Worm (Caenorhabditis elegans) whole organism, mixed stage, embryonic: Measurements from ENCODE around the gene nstp-8.

ENCODE experiments used
- M03D4.4 ChIP-seq: sonication (generic microtip); optimal IDR thresholded peaks from 2 replicates; lab custom pipeline; 2017; ENCODE audit warnings: mild to moderate bottlenecking, missing genetic modification characterization, missing compliant biosample characterization
- bed-3 ChIP-seq: fragments of 200-800 bp; sonication (Bioruptor generic); optimal IDR thresholded peaks from 3 replicates; lab custom pipeline; 2018; ENCODE audit warnings: mild to moderate bottlenecking, missing genetic modification characterization, moderate library complexity, missing compliant biosample characterization
- blmp-1 ChIP-seq: fragments of 150-350 bp; optimal IDR thresholded peaks from 2 replicates; lab custom pipeline; 2014; ENCODE audit warnings: missing biosample characterization, missing genetic modification characterization
- ceh-39 ChIP-seq: fragments of 150-350 bp; optimal IDR thresholded peaks from 2 replicates; lab custom pipeline; 2014; ENCODE audit warnings: missing biosample characterization, missing genetic modification characterization
- ceh-43 ChIP-seq: fragments of 200-800 bp; sonication (Bioruptor generic); optimal IDR thresholded peaks from 2 replicates; lab custom pipeline; 2018; ENCODE audit warnings: mild to moderate bottlenecking, missing genetic modification characterization, moderate library complexity, missing compliant biosample characterization
- cnd-1 ChIP-seq: fragments of 200-800 bp; sonication (Bioruptor generic); optimal IDR thresholded peaks from 2 replicates; lab custom pipeline; 2018; ENCODE audit warnings: mild to moderate bottlenecking, missing genetic modification characterization, missing compliant biosample characterization
- drap-1 ChIP-seq: fragments of 200-800 bp; sonication (Bioruptor generic); optimal IDR thresholded peaks from 3 replicates; lab custom pipeline; 2018; ENCODE audit warnings: mild to moderate bottlenecking, missing genetic modification characterization, missing compliant biosample characterization
- elt-1 ChIP-seq: sonication (generic microtip); optimal IDR thresholded peaks from 2 replicates; lab custom pipeline; 2017; ENCODE audit warnings: missing genetic modification characterization, mild to moderate bottlenecking, missing compliant biosample characterization, antibody characterized with exemption, moderate library complexity, borderline replicate concordance; ENCODE audit not compliant: insufficient read depth
- elt-3 ChIP-seq: fragments of 150-350 bp; optimal IDR thresholded peaks from 2 replicates; lab custom pipeline; 2014; ENCODE audit warnings: missing biosample characterization, missing genetic modification characterization
- flh-1 ChIP-seq: fragments of 200-800 bp; sonication (Bioruptor generic); optimal IDR thresholded peaks from 2 replicates; lab custom pipeline; 2018; ENCODE audit warnings: mild to moderate bottlenecking, missing genetic modification characterization, moderate library complexity, missing compliant biosample characterization
- ham-2 ChIP-seq: fragments of 200-800 bp; sonication (Bioruptor generic); optimal IDR thresholded peaks from 2 replicates; lab custom pipeline; 2018; ENCODE audit warnings: mild to moderate bottlenecking, missing genetic modification characterization, missing compliant biosample characterization
- hlh-1 ChIP-seq: fragments of 150-350 bp; optimal IDR thresholded peaks from 2 replicates; lab custom pipeline; 2014; ENCODE audit warnings: missing biosample characterization, missing genetic modification reagents, missing genetic modification characterization
- lin-13 ChIP-seq: fragments of 150-350 bp; optimal IDR thresholded peaks from 2 replicates; lab custom pipeline; 2014; ENCODE audit warnings: missing biosample characterization, missing genetic modification characterization
- lin-32 ChIP-seq: fragments of 200-800 bp; sonication (Bioruptor generic); optimal IDR thresholded peaks from 2 replicates; lab custom pipeline; 2018; ENCODE audit warnings: mild to moderate bottlenecking, missing genetic modification characterization, missing compliant biosample characterization
- lsy-2 ChIP-seq: fragments of 150-350 bp; optimal IDR thresholded peaks from 2 replicates; lab custom pipeline; 2014; ENCODE audit warnings: missing biosample characterization, missing genetic modification characterization
- mab-5 ChIP-seq: fragments of 150-350 bp; optimal IDR thresholded peaks from 2 replicates; lab custom pipeline; 2014; ENCODE audit warnings: missing biosample characterization, missing genetic modification characterization
- mep-1 ChIP-seq: fragments of 150-350 bp; optimal IDR thresholded peaks from 2 replicates; lab custom pipeline; 2017; ENCODE audit warnings: missing biosample characterization, missing genetic modification reagents, missing genetic modification characterization, inconsistent platforms
- nhr-2 ChIP-seq: fragments of 150-350 bp; optimal IDR thresholded peaks from 2 replicates; lab custom pipeline; 2014; ENCODE audit warnings: missing biosample characterization, missing genetic modification characterization
- nhr-237 ChIP-seq: fragments of 150-350 bp; optimal IDR thresholded peaks from 2 replicates; lab custom pipeline; 2014; ENCODE audit warnings: missing biosample characterization, missing genetic modification characterization
- nhr-28 ChIP-seq: fragments of 150-350 bp; optimal IDR thresholded peaks from 2 replicates; lab custom pipeline; 2014; ENCODE audit warnings: missing biosample characterization, missing genetic modification characterization
- pha-4 ChIP-seq: fragments of 150-350 bp; optimal IDR thresholded peaks from 2 replicates; lab custom pipeline; 2018; ENCODE audit warnings: missing biosample characterization, missing genetic modification reagents, missing genetic modification characterization
- sem-2 ChIP-seq: fragments of 200-800 bp; sonication (Bioruptor generic); optimal IDR thresholded peaks from 2 replicates; lab custom pipeline; 2018; ENCODE audit warnings: mild to moderate bottlenecking, missing genetic modification characterization, missing compliant biosample characterization
- sptf-1 ChIP-seq: sonication (generic microtip); optimal IDR thresholded peaks from 2 replicates; lab custom pipeline; 2017; ENCODE audit warnings: mild to moderate bottlenecking, missing genetic modification characterization, moderate library complexity, missing compliant biosample characterization
- tbx-8 ChIP-seq: fragments of 200-800 bp; sonication (Bioruptor generic); optimal IDR thresholded peaks from 2 replicates; lab custom pipeline; 2018; ENCODE audit warnings: mild to moderate bottlenecking, missing genetic modification characterization, moderate library complexity, missing compliant biosample characterization
- unc-120 ChIP-seq: sonication (generic microtip); optimal IDR thresholded peaks from 2 replicates; lab custom pipeline; 2017; ENCODE audit warnings: missing genetic modification characterization, missing compliant biosample characterization; ENCODE audit not compliant: poor library complexity, severe bottlenecking
- unc-39 ChIP-seq: fragments of 150-350 bp; optimal IDR thresholded peaks from 2 replicates; lab custom pipeline; 2014; ENCODE audit warnings: missing biosample characterization, missing genetic modification characterization
- unc-62 ChIP-seq: fragments of 150-350 bp; optimal IDR thresholded peaks from 2 replicates; lab custom pipeline; 2014; ENCODE audit warnings: missing biosample characterization, missing genetic modification reagents, missing genetic modification characterization
- zip-8 ChIP-seq: fragments of 150-350 bp; optimal IDR thresholded peaks from 2 replicates; lab custom pipeline; 2014; ENCODE audit warnings: missing biosample characterization, missing genetic modification characterization
- ztf-11 ChIP-seq: fragments of 150-350 bp; optimal IDR thresholded peaks from 2 replicates; lab custom pipeline; 2014; ENCODE audit warnings: missing biosample characterization, missing genetic modification characterization

nstp-8 gene

ce11 chrV:2215352-2215751 lies at the start of gene nstp-8:
Gene nstp-8 (plus strand): TSS chrV:2215652.
- no peak for TF ChIP-seq ceh-39 (tag; lab: Kevin White, UChicago)
- TF ChIP-seq sem-2 (GFP tag; lab: Kevin White, UChicago): no peak
- TF ChIP-seq nhr-28 (tag; lab: Kevin White, UChicago): no peak
- no peak for TF ChIP-seq lin-13 (tag; lab: Kevin White, UChicago)
- no peak for TF ChIP-seq M03D4.4 (tag; lab: Kevin White, UChicago)
- no peak for TF ChIP-seq tbx-8 (GFP tag; lab: Kevin White, UChicago)

ce11 chrV:2166679-2167078 lies 48.8 kb upstream of the nstp-8 start, which contains the start of gene srbc-19:
Gene srbc-19 (minus strand): TSS chrV:2166779.
- TF ChIP-seq nhr-237 (tag; lab: Kevin White, UChicago) (no peak), bed-3 (GFP tag; lab: Kevin White, UChicago) (no peak), zip-8 (no peak), unc-39 (tag; lab: Kevin White, UChicago) (no peak), elt-3 (no peak), tbx-8 (GFP tag; lab: Kevin White, UChicago) (no peak), ceh-39 (tag; lab: Kevin White, UChicago) (no peak), nhr-2 (no peak), pha-4 (no peak), ceh-43 (GFP tag; lab: Kevin White, UChicago) (no peak)

DNA sequence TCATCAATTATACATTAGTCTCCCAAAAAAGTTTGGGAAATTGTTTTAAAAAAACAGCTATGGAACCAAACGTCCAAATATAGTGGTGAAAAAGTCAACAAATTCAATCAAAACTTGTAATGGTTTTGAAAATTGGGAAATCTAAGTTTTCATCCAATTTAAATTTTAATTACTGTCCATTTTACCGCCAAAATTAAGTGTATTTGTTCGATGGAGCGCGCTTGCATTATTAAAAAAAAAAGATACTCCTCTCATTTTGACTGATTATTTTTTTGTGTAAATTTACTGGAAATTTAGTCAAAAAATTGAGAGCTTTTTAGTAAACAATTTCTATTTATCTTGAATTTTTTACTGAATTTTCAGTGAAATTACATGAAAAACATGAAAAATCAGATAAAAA lies 41.0 kb upstream of the nstp-8 start:
- TF ChIP-seq sem-2 (GFP tag; lab: Kevin White, UChicago) (no peak), nhr-2 (no peak), ztf-11 (tag; lab: Kevin White, UChicago) (no peak), unc-120 (tag; lab: Kevin White, UChicago) (no peak), elt-1 (tag; lab: Kevin White, UChicago) (no peak), unc-62 (GFP tag; lab: Kevin White, UChicago) (no peak), cnd-1 (tag; lab: Kevin White, UChicago) (no peak), ham-2 (GFP tag; lab: Kevin White, UChicago) (no peak), nhr-237 (tag; lab: Kevin White, UChicago) (no peak), M03D4.4 (tag; lab: Kevin White, UChicago) (no peak), tbx-8 (GFP tag; lab: Kevin White, UChicago) (no peak)
- TF ChIP-seq, all 35 proteins: peak for 0

ce11 chrV:2175242-2175641 lies 40.2 kb upstream of the nstp-8 start, which contains the start of gene C45H4.18:
Gene C45H4.18 (plus strand): TSS chrV:2175542.
- TF ChIP-seq unc-62 (GFP tag; lab: Kevin White, UChicago): no peak
- TF ChIP-seq hlh-1 (tag; lab: Kevin White, UChicago): no peak
- no peak for TF ChIP-seq zip-8
- no peak for TF ChIP-seq flh-1
- TF ChIP-seq elt-1 (tag; lab: Kevin White, UChicago): no peak
- TF ChIP-seq lin-32 (GFP tag; lab: Kevin White, UChicago): no peak
- TF ChIP-seq cnd-1 (tag; lab: Kevin White, UChicago): no peak
- no peak for TF ChIP-seq unc-120 (tag; lab: Kevin White, UChicago)
- TF ChIP-seq mep-1 (tag; lab: Kevin White, UChicago): no peak
- TF ChIP-seq tbx-8 (GFP tag; lab: Kevin White, UChicago): no peak
- no peak for TF ChIP-seq drap-1
- no peak for TF ChIP-seq sptf-1

ce11 chrV:2177307-2177764 lies 38.1 kb upstream of the nstp-8 start, which contains the start of gene srbc-17:
Gene srbc-17 (plus strand): TSS chrV:2177714.
- TF ChIP-seq mab-5 (no peak), ceh-43 (GFP tag; lab: Kevin White, UChicago) (no peak), lin-32 (GFP tag; lab: Kevin White, UChicago) (no peak), pha-4 (no peak), flh-1 (no peak), ceh-39 (tag; lab: Kevin White, UChicago) (no peak), hlh-1 (tag; lab: Kevin White, UChicago) (no peak), unc-120 (tag; lab: Kevin White, UChicago) (no peak), sptf-1 (no peak), blmp-1 (tag; lab: Kevin White, UChicago) (no peak), lsy-2 (tag; lab: Kevin White, UChicago) (no peak), nhr-237 (tag; lab: Kevin White, UChicago) (no peak), drap-1 (no peak), M03D4.4 (tag; lab: Kevin White, UChicago) (no peak)
